Worm (Caenorhabditis elegans) whole organism, L3 larva: ENCODE measurements around the gene ssp-32.

ENCODE experiments used
- fkh-2 ChIP-seq: fragments of 150-350 bp; optimal IDR thresholded peaks from 2 replicates; lab custom pipeline; 2014; ENCODE audit warnings: missing biosample characterization, missing genetic modification reagents, missing genetic modification characterization
- fos-1 ChIP-seq: fragments of 150-350 bp; optimal IDR thresholded peaks from 2 replicates; lab custom pipeline; 2014; ENCODE audit warnings: missing biosample characterization, missing genetic modification characterization
- lsy-12 ChIP-seq: sonication (generic microtip); optimal IDR thresholded peaks from 2 replicates; lab custom pipeline; 2016; ENCODE audit warnings: mild to moderate bottlenecking, missing genetic modification characterization, missing compliant biosample characterization

- TF ChIP-seq fkh-2 (tag; lab: Kevin White, UChicago) = no peak
- TF ChIP-seq lsy-12 (tag; lab: Kevin White, UChicago) = no peak
- no peak for TF ChIP-seq fos-1 (tag; lab: Kevin White, UChicago)
Measured at ce11 chrIV:9848075-9848474, 47.1 kb upstream of the ssp-32 start, which contains the start of gene K07F5.7.
